Worm (Caenorhabditis elegans) whole organism, L4 larva: ENCODE measurements around the gene frpr-21.
"Not testable (repeated sequence)": the region's sequence is repeated elsewhere in the genome, so short reads cannot be mapped to it uniquely, and the experiment has no call there.

Source experiments
- F44E2.7 ChIP-seq: fragments of 200-800 bp; sonication (Bioruptor generic); IDR thresholded peaks from 2 replicates; pipeline ENCODE4 v2.1.2; 2022; ENCODE audit warnings: missing genetic modification characterization, missing compliant biosample characterization
- F49E8.2 ChIP-seq: sonication (generic microtip); optimal IDR thresholded peaks from 2 replicates; lab custom pipeline; 2016; ENCODE audit warnings: missing compliant biosample characterization, mild to moderate bottlenecking, missing genetic modification characterization, borderline replicate concordance
- T20F7.1 ChIP-seq: fragments of 200-800 bp; sonication (Bioruptor generic); optimal IDR thresholded peaks from 2 replicates; lab custom pipeline; 2018; ENCODE audit warnings: mild to moderate bottlenecking, missing genetic modification characterization, missing compliant biosample characterization
- Y48G9A.11 ChIP-seq: fragments of 200-800 bp; sonication (Bioruptor generic); IDR thresholded peaks from 2 replicates; pipeline ENCODE4 v1.3.6; 2022; ENCODE audit warnings: missing genetic modification reagents, missing genetic modification characterization, missing compliant biosample characterization
- aha-1 ChIP-seq: fragments of 150-350 bp; peaks from one replicate; lab custom pipeline; 2014; ENCODE audit warnings: missing biosample characterization, missing genetic modification characterization
- attf-4 ChIP-seq: sonication (generic microtip); optimal IDR thresholded peaks from 3 replicates; lab custom pipeline; 2017; ENCODE audit warnings: missing biosample characterization, missing genetic modification characterization
- ceh-32 ChIP-seq: sonication (generic microtip); optimal IDR thresholded peaks from 2 replicates; lab custom pipeline; 2016; ENCODE audit warnings: mild to moderate bottlenecking, missing genetic modification characterization, missing compliant biosample characterization; ENCODE audit not compliant: poor library complexity
- ceh-44 ChIP-seq: fragments of 200-800 bp; sonication (Bioruptor generic); IDR thresholded peaks from 2 replicates; pipeline ENCODE4 v1.3.6; 2022; ENCODE audit warnings: missing genetic modification reagents, missing genetic modification characterization, missing compliant biosample characterization
- ceh-82 ChIP-seq: sonication (generic microtip); optimal IDR thresholded peaks from 2 replicates; lab custom pipeline; 2017; ENCODE audit warnings: missing biosample characterization, missing genetic modification characterization
- cey-2 ChIP-seq: sonication (generic microtip); optimal IDR thresholded peaks from 3 replicates; lab custom pipeline; 2017; ENCODE audit warnings: missing genetic modification characterization, mild to moderate bottlenecking, missing compliant biosample characterization, antibody characterized with exemption, borderline replicate concordance; ENCODE audit not compliant: insufficient read depth
- daf-19 ChIP-seq: fragments of 200-800 bp; sonication (Bioruptor generic); conservative IDR thresholded peaks from 2 replicates; pipeline ENCODE4 v1.3.6; 2022; ENCODE audit warnings: missing genetic modification characterization, missing compliant biosample characterization
- dmd-6 ChIP-seq: fragments of 200-800 bp; sonication (Bioruptor generic); IDR thresholded peaks from 2 replicates; pipeline ENCODE4 v1.3.6; 2022; ENCODE audit warnings: missing genetic modification reagents, missing genetic modification characterization, missing compliant biosample characterization
- dmd-8 ChIP-seq: fragments of 200-800 bp; sonication (Bioruptor generic); IDR thresholded peaks from 2 replicates; pipeline ENCODE4 v1.3.6; 2022; ENCODE audit warnings: missing genetic modification characterization, missing compliant biosample characterization
- dpl-1 ChIP-seq: fragments of 150-350 bp; optimal IDR thresholded peaks from 2 replicates; lab custom pipeline; 2014; ENCODE audit warnings: missing biosample characterization, missing genetic modification reagents, missing genetic modification characterization
- egl-43 ChIP-seq: fragments of 200-800 bp; sonication (Bioruptor generic); IDR thresholded peaks from 2 replicates; pipeline ENCODE4 v1.3.6; 2022; ENCODE audit warnings: missing genetic modification reagents, missing genetic modification characterization, missing compliant biosample characterization
- fkh-10 ChIP-seq: fragments of 150-350 bp; optimal IDR thresholded peaks from 2 replicates; lab custom pipeline; 2014; ENCODE audit warnings: missing biosample characterization, missing genetic modification reagents, missing genetic modification characterization
- gei-8 ChIP-seq: fragments of 200-800 bp; sonication (Bioruptor generic); optimal IDR thresholded peaks from 2 replicates; lab custom pipeline; 2018; ENCODE audit warnings: mild to moderate bottlenecking, missing genetic modification characterization, missing compliant biosample characterization
- hlh-30 ChIP-seq: sonication (generic microtip); optimal IDR thresholded peaks from 2 replicates; lab custom pipeline; 2017; ENCODE audit warnings: antibody characterized with exemption, mild to moderate bottlenecking, missing genetic modification characterization, missing compliant biosample characterization; ENCODE audit not compliant: insufficient read depth
- lin-13 ChIP-seq: fragments of 150-350 bp; optimal IDR thresholded peaks from 2 replicates; lab custom pipeline; 2014; ENCODE audit warnings: missing biosample characterization, missing genetic modification reagents, missing genetic modification characterization
- lsy-2 ChIP-seq, 2 experiments: fragments of 150-350 bp in 1 of 2; sonication (generic microtip) in 1 of 2; optimal IDR thresholded peaks; 2 replicates each; lab custom pipeline; 2014 to 2017; ENCODE audit warnings: missing biosample characterization in 2 of 2, missing genetic modification characterization in 2 of 2
- mep-1 ChIP-seq: fragments of 150-350 bp; sonication (generic microtip); optimal IDR thresholded peaks from 3 replicates; lab custom pipeline; 2014; ENCODE audit warnings: missing biosample characterization, missing genetic modification characterization
- nhr-11 ChIP-seq: fragments of 150-350 bp; optimal IDR thresholded peaks from 2 replicates; lab custom pipeline; 2014; ENCODE audit warnings: missing biosample characterization, missing genetic modification characterization
- nhr-111 ChIP-seq: fragments of 200-800 bp; sonication (Bioruptor generic); optimal IDR thresholded peaks from 2 replicates; lab custom pipeline; 2018; ENCODE audit warnings: mild to moderate bottlenecking, missing genetic modification characterization, missing compliant biosample characterization
- nhr-237 ChIP-seq: sonication (generic microtip); optimal IDR thresholded peaks from 2 replicates; lab custom pipeline; 2017; ENCODE audit warnings: missing biosample characterization, missing genetic modification characterization
- nhr-42 ChIP-seq: fragments of 200-800 bp; sonication (Bioruptor generic); IDR thresholded peaks from 2 replicates; pipeline ENCODE4 v1.3.6; 2022; ENCODE audit warnings: missing genetic modification characterization, missing compliant biosample characterization
- nhr-48 ChIP-seq: sonication (generic microtip); optimal IDR thresholded peaks from 2 replicates; lab custom pipeline; 2016; ENCODE audit warnings: mild to moderate bottlenecking, missing genetic modification characterization, missing compliant biosample characterization
- snpc-1.2 ChIP-seq: fragments of 200-800 bp; sonication (Bioruptor generic); IDR thresholded peaks from 2 replicates; pipeline ENCODE4 v1.3.6; 2022; ENCODE audit warnings: missing genetic modification reagents, missing genetic modification characterization, missing compliant biosample characterization
- tra-1 ChIP-seq: fragments of 200-800 bp; sonication (Bioruptor generic); IDR thresholded peaks from 2 replicates; pipeline ENCODE4 v1.3.6; 2022; ENCODE audit warnings: missing genetic modification reagents, missing genetic modification characterization, missing compliant biosample characterization
- unc-130 ChIP-seq: sonication (generic microtip); optimal IDR thresholded peaks from 2 replicates; lab custom pipeline; 2016; ENCODE audit warnings: missing genetic modification reagents, missing genetic modification characterization, missing compliant biosample characterization
- unc-62 ChIP-seq, 3 experiments: fragments of 150-350 bp in 1 of 3; sonication (generic microtip); optimal IDR thresholded peaks in 2 of 3; peaks in 1 of 3; 1 replicate in 1 of 3; 2 replicates in 2 of 3; lab custom pipeline; 2014 to 2017; ENCODE audit warnings: missing biosample characterization in 3 of 3, missing genetic modification characterization in 3 of 3, missing genetic modification reagents in 3 of 3, missing genotype in 1 of 3
- zag-1 ChIP-seq: fragments of 150-350 bp; optimal IDR thresholded peaks from 2 replicates; lab custom pipeline; 2014; ENCODE audit warnings: missing biosample characterization, missing genetic modification characterization
- zfp-3 ChIP-seq: fragments of 200-800 bp; sonication (Bioruptor generic); conservative IDR thresholded peaks from 2 replicates; pipeline ENCODE4 v1.3.6; 2022; ENCODE audit warnings: missing genetic modification reagents, missing genetic modification characterization, missing compliant biosample characterization
- ztf-7 ChIP-seq: fragments of 150-350 bp; optimal IDR thresholded peaks from 2 replicates; lab custom pipeline; 2014; ENCODE audit warnings: missing biosample characterization, missing genetic modification characterization

frpr-21 gene

ce11 chrII:10442846-10443245, 21.0 kb upstream of the frpr-21 start, which contains the start of gene ZK673.1:
TSS of gene ZK673.1 (plus strand) at chrII:10443146.
- TF ChIP-seq unc-62 (GFP tag; optimal IDR thresholded peaks at IDR 0.05 in 1 of 2; lab: Kevin White, UChicago), result peak in 1 of 2 experiments; percentile 56
- TF ChIP-seq unc-62 (tag; optimal IDR thresholded peaks at IDR 0.05; lab: Kevin White, UChicago), result not testable (repeated sequence)

- no peak for TF ChIP-seq unc-62 (GFP tag; optimal IDR thresholded peaks at IDR 0.05 in 1 of 2; lab: Kevin White, UChicago)
- no peak for TF ChIP-seq unc-62 (tag; optimal IDR thresholded peaks at IDR 0.05; lab: Kevin White, UChicago)
- TF ChIP-seq nhr-42 (GFP tag; lab: Robert Waterston, UW), result no peak
- TF ChIP-seq attf-4, result no peak
- no peak for TF ChIP-seq mep-1 (tag; lab: Kevin White, UChicago)
- no peak for TF ChIP-seq hlh-30 (tag; lab: Kevin White, UChicago)
Observed at ce11 chrII:10439976-10440375, 18.1 kb upstream of the frpr-21 start, which contains the start of gene E04D5.4. TSS of gene E04D5.4 (plus strand) at chrII:10440276.

- TF ChIP-seq lin-13 (GFP tag; lab: Kevin White, UChicago) (no peak), aha-1 (peak; percentile 94)
Observed at ce11 chrII:10437840-10438239, 16.0 kb upstream of the frpr-21 start.

ce11 chrII:10435836-10436235, 14.0 kb upstream of the frpr-21 start, which contains the start of gene cut-4:
TSS of gene cut-4 (plus strand) at chrII:10436136.
- no peak for TF ChIP-seq F49E8.2 (tag; lab: Kevin White, UChicago)
- no peak for TF ChIP-seq ceh-32 (tag; lab: Kevin White, UChicago)
- no peak for TF ChIP-seq ceh-82
- no peak for TF ChIP-seq nhr-237 (tag; lab: Kevin White, UChicago)
- no peak for TF ChIP-seq nhr-11 (tag; lab: Kevin White, UChicago)
- no peak for TF ChIP-seq gei-8

ce11 chrII:10416332-10416863, 5.4 kb downstream of the frpr-21 start, which contains the start of gene eif-2A:
TSS of gene eif-2A (plus strand) at chrII:10416800.
- TF ChIP-seq unc-130 (GFP tag; lab: Kevin White, UChicago) (peak; percentile 0), ceh-44 (no peak), unc-62 (GFP tag; optimal IDR thresholded peaks at IDR 0.05 in 1 of 2; lab: Kevin White, UChicago) (peak in 1 of 2 experiments; percentile 12), unc-62 (tag; optimal IDR thresholded peaks at IDR 0.05; lab: Kevin White, UChicago) (no peak), hlh-30 (tag; lab: Kevin White, UChicago) (peak; percentile 80), T20F7.1 (GFP tag; lab: Kevin White, UChicago) (peak; percentile 61), lsy-2 (tag; optimal IDR thresholded peaks at IDR 0.05; lab: Kevin White, UChicago) (peak in 1 of 2 experiments; percentile 93), dpl-1 (GFP tag; lab: Kevin White, UChicago) (peak; percentile 32), nhr-111 (GFP tag; lab: Kevin White, UChicago) (no peak), dmd-8 (GFP tag; lab: Robert Waterston, UW) (no peak), snpc-1.2 (GFP tag; lab: Robert Waterston, UW) (no peak)
- TF ChIP-seq, all 104 proteins: peak for 6

- TF ChIP-seq ztf-7 (tag; lab: Kevin White, UChicago), result no peak
- TF ChIP-seq fkh-10 (GFP tag; lab: Kevin White, UChicago), result no peak
- no peak for TF ChIP-seq dmd-6 (GFP tag; lab: Robert Waterston, UW)
- TF ChIP-seq nhr-48 (tag; lab: Kevin White, UChicago), result no peak
- TF ChIP-seq F44E2.7, result no peak
- no peak for TF ChIP-seq daf-19 (GFP tag; lab: Robert Waterston, UW)
- TF ChIP-seq egl-43 (GFP tag; lab: Robert Waterston, UW), result no peak
- no peak for TF ChIP-seq mep-1 (tag; lab: Kevin White, UChicago)
- TF ChIP-seq cey-2 (tag; lab: Kevin White, UChicago), result no peak
- no peak for TF ChIP-seq tra-1
- TF ChIP-seq zfp-3 (GFP tag; lab: Robert Waterston, UW), result no peak
- no peak for TF ChIP-seq zag-1 (tag; lab: Kevin White, UChicago)
- TF ChIP-seq Y48G9A.11, result no peak
Observed at ce11 chrII:10410989-10411388, 10.9 kb downstream of the frpr-21 start, which contains the start of gene E04D5.5. TSS of gene E04D5.5 (plus strand) at chrII:10411289.
